Worm (Caenorhabditis elegans): ENCODE measurements around the gene srx-65.

- TF ChIP-seq fkh-10 (GFP tag; optimal IDR thresholded peaks at IDR 0.05) (no peak), xbp-1 (tag; optimal IDR thresholded peaks at IDR 0.05) (no peak), ets-5 (GFP tag; IDR thresholded peaks at IDR 0.05) (no peak), lin-14 (GFP tag; optimal IDR thresholded peaks at IDR 0.05) (peak; percentile 43), ces-1 (GFP tag; optimal IDR thresholded peaks at IDR 0.05) (no peak), grh-1 (GFP tag; IDR thresholded peaks at IDR 0.05) (no peak), hlh-17 (GFP tag; optimal IDR thresholded peaks at IDR 0.05; ENCODE audit: borderline replicate concordance) (no peak), aly-2 (tag; optimal IDR thresholded peaks at IDR 0.05) (no peak), lin-13 (GFP tag; optimal IDR thresholded peaks at IDR 0.05) (no peak), nhr-84 (tag; optimal IDR thresholded peaks at IDR 0.05) (no peak), pag-3 (tag; optimal IDR thresholded peaks at IDR 0.05; ENCODE audit: borderline replicate concordance, insufficient read depth) (no peak), skn-1 (tag; optimal IDR thresholded peaks at IDR 0.05) (no peak), dpl-1 (GFP tag; optimal IDR thresholded peaks at IDR 0.05) (no peak)
These were observed 47.5 kb upstream of the srx-65 start, which contains the start of gene nhr-158 for ce11 chrV:3874102-3874744.
